Fruit fly (Drosophila melanogaster): ENCODE measurements around the gene CG12502.

CG12502 gene

DNA sequence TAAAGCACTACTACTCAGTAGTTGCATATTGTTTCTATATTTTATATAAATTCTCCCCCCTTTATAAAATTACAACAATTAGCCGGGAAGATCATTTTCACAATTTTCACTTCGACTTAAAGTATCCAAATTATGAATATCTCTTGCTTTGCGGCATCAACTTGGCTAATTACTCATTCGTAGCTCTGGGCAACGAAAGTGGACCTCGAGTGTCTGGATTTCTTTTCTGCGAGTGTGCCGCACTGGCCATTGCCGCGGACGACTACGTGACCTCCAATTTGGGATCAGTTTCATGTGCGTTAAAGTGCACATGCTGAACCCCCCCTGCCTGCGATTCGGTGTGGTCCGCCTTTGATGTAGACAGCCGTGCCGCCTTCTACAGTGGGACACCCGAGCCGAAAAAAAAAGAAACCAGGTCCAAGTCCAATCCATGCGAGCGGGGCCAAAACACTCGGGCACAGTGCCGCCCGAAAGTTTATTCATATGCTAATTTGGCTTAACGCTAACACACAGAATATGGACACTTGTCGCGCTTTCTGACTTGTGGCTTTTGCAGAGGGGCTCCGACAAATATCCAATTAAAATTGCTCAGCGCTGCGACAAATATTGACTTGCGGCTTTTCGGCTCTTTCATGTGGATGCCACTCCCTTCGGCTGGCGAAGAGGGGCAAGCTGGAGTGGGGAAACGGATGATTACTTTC lies 46.6 kb upstream of the CG12502 start (continued):
- peak in 1 of 2 experiments; percentile 26 for TF ChIP-seq bsh (GFP tag; optimal IDR thresholded peaks at IDR 0.05)
- no peak for TF ChIP-seq Hr78 (GFP tag; optimal IDR thresholded peaks at IDR 0.05)
- no peak for TF ChIP-seq CG10654 (GFP tag; optimal IDR thresholded peaks at IDR 0.05)
- TF ChIP-seq Usf (GFP tag; optimal IDR thresholded peaks at IDR 0.05) = no peak
- TF ChIP-seq CG11093 (GFP tag; IDR thresholded peaks at IDR 0.05) = no peak
- no peak for TF ChIP-seq CG7372 (GFP tag; IDR thresholded peaks at IDR 0.05)
- 0 out of 2 replicates have a peak, but pooled peaks have one; percentile 26 for TF ChIP-seq HLH3B (GFP tag; IDR thresholded peaks at IDR 0.05)
- TF ChIP-seq Side (GFP tag; optimal IDR thresholded peaks at IDR 0.05) = peak; percentile 23
- peak; percentile 33 for TF ChIP-seq Sox100B (GFP tag; optimal IDR thresholded peaks at IDR 0.05)
- no peak for TF ChIP-seq NC2β (GFP tag; optimal IDR thresholded peaks at IDR 0.05)
- TF ChIP-seq esg (GFP tag; conservative IDR thresholded peaks at IDR 0.05) = no peak
- no peak for TF ChIP-seq CG9437 (GFP tag; optimal IDR thresholded peaks at IDR 0.05)
- no peak for TF ChIP-seq shn (GFP tag; optimal IDR thresholded peaks at IDR 0.05)
- TF ChIP-seq CrebB (tag; optimal IDR thresholded peaks at IDR 0.05) = no peak
- TF ChIP-seq CG17186 (GFP tag; optimal IDR thresholded peaks at IDR 0.05) = no peak
- TF ChIP-seq CG3407 (GFP tag; optimal IDR thresholded peaks at IDR 0.05) = no peak
- TF ChIP-seq CG11560 (tag; IDR thresholded peaks at IDR 0.05) = no peak
- TF ChIP-seq Hr51 (GFP tag; optimal IDR thresholded peaks at IDR 0.05) = peak in 1 of 2 experiments; percentile 56
- no peak for TF ChIP-seq sr (GFP tag; IDR thresholded peaks at IDR 0.05)
- TF ChIP-seq Fer1 (GFP tag; optimal IDR thresholded peaks at IDR 0.05) = no peak
- no peak for TF ChIP-seq CG16779 (GFP tag; IDR thresholded peaks at IDR 0.05)
- TF ChIP-seq Hr3 (GFP tag; optimal IDR thresholded peaks at IDR 0.05) = no peak
- peak; percentile 27; the same call in 1 of the 2 replicates for TF ChIP-seq CG32532 (GFP tag; IDR thresholded peaks at IDR 0.05)
- no peak for TF ChIP-seq B-H2 (GFP tag; optimal IDR thresholded peaks at IDR 0.05)
- peak; percentile 12 for TF ChIP-seq CG10979 (tag; optimal IDR thresholded peaks at IDR 0.05)
- no peak for TF ChIP-seq chm (GFP tag; IDR thresholded peaks at IDR 0.05)
- no peak for TF ChIP-seq Dfd (GFP tag; optimal IDR thresholded peaks at IDR 0.05)
- TF ChIP-seq nau (GFP tag; optimal IDR thresholded peaks at IDR 0.05) = no peak
- TF ChIP-seq MBD-R2 (GFP tag; IDR thresholded peaks at IDR 0.05) = no peak
- no peak for TF ChIP-seq danr (GFP tag; IDR thresholded peaks at IDR 0.05)
- TF ChIP-seq CG17361 (GFP tag; IDR thresholded peaks at IDR 0.05) = peak; percentile 40; the same call in 2 of the 3 replicates
- no peak for TF ChIP-seq Abd-B (GFP tag; optimal IDR thresholded peaks at IDR 0.05)
- TF ChIP-seq CG5953 (GFP tag; IDR thresholded peaks at IDR 0.05) = no peak
- peak; percentile 10 for TF ChIP-seq unpg (GFP tag; optimal IDR thresholded peaks at IDR 0.05)
- no peak for TF ChIP-seq lbe (GFP tag; optimal IDR thresholded peaks at IDR 0.05)
- no peak for TF ChIP-seq CG12236 (GFP tag; optimal IDR thresholded peaks at IDR 0.05)
- TF ChIP-seq org-1 (GFP tag; optimal IDR thresholded peaks at IDR 0.05) = no peak
- TF ChIP-seq hbn (GFP tag; IDR thresholded peaks at IDR 0.05; ENCODE audit: partially characterized antibody) = no peak
- no peak for TF ChIP-seq CG2120 (GFP tag; optimal IDR thresholded peaks at IDR 0.05)
- no peak for TF ChIP-seq emc (GFP tag; optimal IDR thresholded peaks at IDR 0.05)
- TF ChIP-seq CG34224 (GFP tag; IDR thresholded peaks at IDR 0.05; ENCODE audit: partially characterized antibody) = no peak
- no peak for TF ChIP-seq CG14441 (GFP tag; IDR thresholded peaks at IDR 0.05)
- peak; percentile 80 for TF ChIP-seq sens (GFP tag)
- peak; percentile 50 for TF ChIP-seq CG15269 (tag; optimal IDR thresholded peaks at IDR 0.05)
- TF ChIP-seq CG13775 (GFP tag; optimal IDR thresholded peaks at IDR 0.05) = no peak
- peak; percentile 65 for TF ChIP-seq Drgx (GFP tag; IDR thresholded peaks at IDR 0.05)
- peak; percentile 30 for TF ChIP-seq Vsx1 (GFP tag; optimal IDR thresholded peaks at IDR 0.05)
- no peak for TF ChIP-seq Doc3 (GFP tag; IDR thresholded peaks at IDR 0.05; ENCODE audit: partially characterized antibody)
- peak; percentile 41; the same call in 1 of the 2 replicates for TF ChIP-seq Nf-YA (GFP tag; IDR thresholded peaks at IDR 0.05)
- no peak for TF ChIP-seq vnd (GFP tag; IDR thresholded peaks at IDR 0.05; ENCODE audit: partially characterized antibody)
